Worm (Caenorhabditis elegans) whole organism, L4 larva: ENCODE results near the gene seu-1.

Source experiments
- D1046.2 ChIP-seq: fragments of 200-800 bp; sonication (Bioruptor generic); IDR thresholded peaks from 2 replicates; pipeline ENCODE4 v1.3.6; 2022; ENCODE audit warnings: missing genetic modification characterization, missing compliant biosample characterization
- F26F4.8 ChIP-seq: fragments of 200-800 bp; sonication (Bioruptor generic); conservative IDR thresholded peaks from 2 replicates; pipeline ENCODE4 v1.3.6; 2022; ENCODE audit warnings: missing genetic modification characterization, missing compliant biosample characterization
- F37D6.2 ChIP-seq: sonication (generic microtip); optimal IDR thresholded peaks from 2 replicates; lab custom pipeline; 2016; ENCODE audit warnings: mild to moderate bottlenecking, missing genetic modification characterization, missing compliant biosample characterization
- F44E2.7 ChIP-seq: fragments of 200-800 bp; sonication (Bioruptor generic); IDR thresholded peaks from 2 replicates; pipeline ENCODE4 v2.1.2; 2022; ENCODE audit warnings: missing genetic modification characterization, missing compliant biosample characterization
- R02D3.7 ChIP-seq: fragments of 150-350 bp; sonication (generic microtip); optimal IDR thresholded peaks from 3 replicates; lab custom pipeline; 2014; ENCODE audit warnings: missing biosample characterization, missing genetic modification characterization
- T20F7.1 ChIP-seq: fragments of 200-800 bp; sonication (Bioruptor generic); optimal IDR thresholded peaks from 2 replicates; lab custom pipeline; 2018; ENCODE audit warnings: mild to moderate bottlenecking, missing genetic modification characterization, missing compliant biosample characterization
- Y48G9A.11 ChIP-seq: fragments of 200-800 bp; sonication (Bioruptor generic); IDR thresholded peaks from 2 replicates; pipeline ENCODE4 v1.3.6; 2022; ENCODE audit warnings: missing genetic modification reagents, missing genetic modification characterization, missing compliant biosample characterization
- Y5F2A.4 ChIP-seq: fragments of 200-800 bp; sonication (Bioruptor generic); optimal IDR thresholded peaks from 2 replicates; lab custom pipeline; 2018; ENCODE audit warnings: mild to moderate bottlenecking, missing genetic modification characterization, missing compliant biosample characterization
- ZK337.2 ChIP-seq: fragments of 200-800 bp; sonication (Bioruptor generic); IDR thresholded peaks from 2 replicates; pipeline ENCODE4 v1.3.6; 2022; ENCODE audit warnings: missing genetic modification reagents, missing genetic modification characterization, missing compliant biosample characterization
- aha-1 ChIP-seq: fragments of 150-350 bp; peaks from one replicate; lab custom pipeline; 2014; ENCODE audit warnings: missing biosample characterization, missing genetic modification characterization
- ceh-20 ChIP-seq: fragments of 200-800 bp; sonication (Bioruptor generic); IDR thresholded peaks from 2 replicates; pipeline ENCODE4 v1.3.6; 2022; ENCODE audit warnings: missing genetic modification reagents, missing genetic modification characterization, missing compliant biosample characterization
- ceh-28 ChIP-seq: fragments of 150-350 bp; optimal IDR thresholded peaks from 2 replicates; lab custom pipeline; 2014; ENCODE audit warnings: missing biosample characterization, missing genetic modification reagents, missing genetic modification characterization
- ceh-32 ChIP-seq: sonication (generic microtip); optimal IDR thresholded peaks from 2 replicates; lab custom pipeline; 2016; ENCODE audit warnings: mild to moderate bottlenecking, missing genetic modification characterization, missing compliant biosample characterization; ENCODE audit not compliant: poor library complexity
- ceh-44 ChIP-seq: fragments of 200-800 bp; sonication (Bioruptor generic); IDR thresholded peaks from 2 replicates; pipeline ENCODE4 v1.3.6; 2022; ENCODE audit warnings: missing genetic modification reagents, missing genetic modification characterization, missing compliant biosample characterization
- ceh-82 ChIP-seq: sonication (generic microtip); optimal IDR thresholded peaks from 2 replicates; lab custom pipeline; 2017; ENCODE audit warnings: missing biosample characterization, missing genetic modification characterization
- daf-19 ChIP-seq: fragments of 200-800 bp; sonication (Bioruptor generic); conservative IDR thresholded peaks from 2 replicates; pipeline ENCODE4 v1.3.6; 2022; ENCODE audit warnings: missing genetic modification characterization, missing compliant biosample characterization
- daf-8 ChIP-seq: fragments of 200-800 bp; sonication (Bioruptor generic); IDR thresholded peaks from 2 replicates; pipeline ENCODE4 v1.3.6; 2022; ENCODE audit warnings: missing genetic modification characterization, missing compliant biosample characterization
- dpl-1 ChIP-seq: fragments of 150-350 bp; optimal IDR thresholded peaks from 2 replicates; lab custom pipeline; 2014; ENCODE audit warnings: missing biosample characterization, missing genetic modification reagents, missing genetic modification characterization
- duxl-1 ChIP-seq: sonication (generic microtip); optimal IDR thresholded peaks from 2 replicates; lab custom pipeline; 2016; ENCODE audit warnings: mild to moderate bottlenecking, missing genetic modification characterization, moderate library complexity, missing compliant biosample characterization; ENCODE audit not compliant: poor library complexity
- dve-1 ChIP-seq: sonication (generic microtip); optimal IDR thresholded peaks from 2 replicates; lab custom pipeline; 2017; ENCODE audit warnings: antibody characterized with exemption, mild to moderate bottlenecking, missing genetic modification characterization, missing compliant biosample characterization; ENCODE audit not compliant: insufficient read depth
- egl-43 ChIP-seq: fragments of 200-800 bp; sonication (Bioruptor generic); IDR thresholded peaks from 2 replicates; pipeline ENCODE4 v1.3.6; 2022; ENCODE audit warnings: missing genetic modification reagents, missing genetic modification characterization, missing compliant biosample characterization
- fos-1 ChIP-seq: fragments of 150-350 bp; optimal IDR thresholded peaks from 2 replicates; lab custom pipeline; 2014; ENCODE audit warnings: missing biosample characterization, missing genetic modification characterization
- gei-8 ChIP-seq: fragments of 200-800 bp; sonication (Bioruptor generic); optimal IDR thresholded peaks from 2 replicates; lab custom pipeline; 2018; ENCODE audit warnings: mild to moderate bottlenecking, missing genetic modification characterization, missing compliant biosample characterization
- hif-1 ChIP-seq, 2 experiments: sonication (generic microtip); optimal IDR thresholded peaks; 2 replicates each; lab custom pipeline; 2016 to 2017; ENCODE audit warnings: missing compliant biosample characterization in 2 of 2, missing genetic modification characterization in 2 of 2, missing genetic modification reagents in 2 of 2, missing genotype in 2 of 2, mild to moderate bottlenecking in 1 of 2
- hlh-11 ChIP-seq: fragments of 200-800 bp; sonication (Bioruptor generic); optimal IDR thresholded peaks from 2 replicates; lab custom pipeline; 2018; ENCODE audit warnings: mild to moderate bottlenecking, missing genetic modification characterization, missing compliant biosample characterization
- hmg-1.1 ChIP-seq: fragments of 200-800 bp; sonication (Bioruptor generic); IDR thresholded peaks from 2 replicates; pipeline ENCODE4 v1.3.6; 2022; ENCODE audit warnings: missing genetic modification reagents, missing genetic modification characterization, missing compliant biosample characterization
- jun-1 ChIP-seq: fragments of 150-350 bp; optimal IDR thresholded peaks from 2 replicates; lab custom pipeline; 2014; ENCODE audit warnings: missing biosample characterization, missing genetic modification reagents, missing genetic modification characterization
- lin-1 ChIP-seq: fragments of 200-800 bp; sonication (Bioruptor generic); IDR thresholded peaks from 2 replicates; pipeline ENCODE4 v1.3.6; 2022; ENCODE audit warnings: missing genetic modification reagents, missing genetic modification characterization, missing compliant biosample characterization
- lin-15B ChIP-seq: fragments of 150-350 bp; sonication (generic microtip); optimal IDR thresholded peaks from 3 replicates; lab custom pipeline; 2014; ENCODE audit warnings: missing biosample characterization, missing genetic modification characterization
- lin-29 ChIP-seq: fragments of 200-800 bp; sonication (Bioruptor generic); IDR thresholded peaks from 2 replicates; pipeline ENCODE4 v1.3.6; 2022; ENCODE audit warnings: missing genetic modification reagents, missing genetic modification characterization, missing compliant biosample characterization
- lin-39 ChIP-seq: fragments of 150-350 bp; optimal IDR thresholded peaks from 2 replicates; lab custom pipeline; 2014; ENCODE audit warnings: missing biosample characterization, missing genetic modification reagents, missing genetic modification characterization
- lir-3 ChIP-seq: sonication (generic microtip); optimal IDR thresholded peaks from 2 replicates; lab custom pipeline; 2016; ENCODE audit warnings: mild to moderate bottlenecking, missing genetic modification characterization, missing compliant biosample characterization
- mdt-29 ChIP-seq: fragments of 200-800 bp; sonication (Bioruptor generic); IDR thresholded peaks from 2 replicates; pipeline ENCODE4 v1.3.6; 2022; ENCODE audit warnings: missing genetic modification reagents, missing genetic modification characterization, missing compliant biosample characterization
- mes-2 ChIP-seq: sonication (generic microtip); optimal IDR thresholded peaks from 2 replicates; lab custom pipeline; 2016; ENCODE audit warnings: missing genotype, mild to moderate bottlenecking, missing genetic modification characterization, missing compliant biosample characterization; ENCODE audit not compliant: poor library complexity, severe bottlenecking
- nhr-10 ChIP-seq: fragments of 150-350 bp; optimal IDR thresholded peaks from 2 replicates; lab custom pipeline; 2014; ENCODE audit warnings: missing biosample characterization, missing genetic modification characterization
- nhr-102 ChIP-seq: sonication (generic microtip); optimal IDR thresholded peaks from 2 replicates; lab custom pipeline; 2016; ENCODE audit warnings: mild to moderate bottlenecking, missing genetic modification characterization, moderate library complexity, missing compliant biosample characterization
- nhr-11 ChIP-seq: fragments of 150-350 bp; optimal IDR thresholded peaks from 2 replicates; lab custom pipeline; 2014; ENCODE audit warnings: missing biosample characterization, missing genetic modification characterization
- nhr-25 ChIP-seq: sonication (generic microtip); optimal IDR thresholded peaks from 2 replicates; lab custom pipeline; 2017; ENCODE audit warnings: missing genetic modification characterization, mild to moderate bottlenecking, missing compliant biosample characterization, antibody characterized with exemption, moderate library complexity, borderline replicate concordance; ENCODE audit not compliant: insufficient read depth
- nhr-42 ChIP-seq: fragments of 200-800 bp; sonication (Bioruptor generic); IDR thresholded peaks from 2 replicates; pipeline ENCODE4 v1.3.6; 2022; ENCODE audit warnings: missing genetic modification characterization, missing compliant biosample characterization
- php-3 ChIP-seq: fragments of 200-800 bp; sonication (Bioruptor generic); IDR thresholded peaks from 2 replicates; pipeline ENCODE4 v1.3.6; 2022; ENCODE audit warnings: missing genetic modification reagents, missing genetic modification characterization, missing compliant biosample characterization
- pqm-1 ChIP-seq: sonication (generic microtip); optimal IDR thresholded peaks from 2 replicates; lab custom pipeline; 2017; ENCODE audit warnings: missing biosample characterization, missing genetic modification characterization
- saeg-2 ChIP-seq: fragments of 200-800 bp; sonication (Bioruptor generic); IDR thresholded peaks from 2 replicates; pipeline ENCODE4 v1.3.6; 2022; ENCODE audit warnings: missing genetic modification reagents, missing genetic modification characterization, missing compliant biosample characterization
- sdz-12 ChIP-seq: fragments of 200-800 bp; sonication (Bioruptor generic); optimal IDR thresholded peaks from 2 replicates; lab custom pipeline; 2018; ENCODE audit warnings: mild to moderate bottlenecking, missing genetic modification characterization, missing compliant biosample characterization
- snpc-1.2 ChIP-seq: fragments of 200-800 bp; sonication (Bioruptor generic); IDR thresholded peaks from 2 replicates; pipeline ENCODE4 v1.3.6; 2022; ENCODE audit warnings: missing genetic modification reagents, missing genetic modification characterization, missing compliant biosample characterization
- spr-3 ChIP-seq: fragments of 200-800 bp; sonication (Bioruptor generic); optimal IDR thresholded peaks from 2 replicates; lab custom pipeline; 2018; ENCODE audit warnings: mild to moderate bottlenecking, missing genetic modification characterization, missing compliant biosample characterization
- tag-97 ChIP-seq: fragments of 200-800 bp; sonication (Bioruptor generic); IDR thresholded peaks from 2 replicates; pipeline ENCODE4 v1.3.6; 2022; ENCODE audit warnings: missing genetic modification characterization, missing compliant biosample characterization
- unc-130 ChIP-seq: sonication (generic microtip); optimal IDR thresholded peaks from 2 replicates; lab custom pipeline; 2016; ENCODE audit warnings: missing genetic modification reagents, missing genetic modification characterization, missing compliant biosample characterization
- unc-62 ChIP-seq, 3 experiments: fragments of 150-350 bp in 1 of 3; sonication (generic microtip); optimal IDR thresholded peaks in 2 of 3; peaks in 1 of 3; 1 replicate in 1 of 3; 2 replicates in 2 of 3; lab custom pipeline; 2014 to 2017; ENCODE audit warnings: missing biosample characterization in 3 of 3, missing genetic modification characterization in 3 of 3, missing genetic modification reagents in 3 of 3, missing genotype in 1 of 3
- ztf-7 ChIP-seq: fragments of 150-350 bp; optimal IDR thresholded peaks from 2 replicates; lab custom pipeline; 2014; ENCODE audit warnings: missing biosample characterization, missing genetic modification characterization

Gene seu-1

DNA sequence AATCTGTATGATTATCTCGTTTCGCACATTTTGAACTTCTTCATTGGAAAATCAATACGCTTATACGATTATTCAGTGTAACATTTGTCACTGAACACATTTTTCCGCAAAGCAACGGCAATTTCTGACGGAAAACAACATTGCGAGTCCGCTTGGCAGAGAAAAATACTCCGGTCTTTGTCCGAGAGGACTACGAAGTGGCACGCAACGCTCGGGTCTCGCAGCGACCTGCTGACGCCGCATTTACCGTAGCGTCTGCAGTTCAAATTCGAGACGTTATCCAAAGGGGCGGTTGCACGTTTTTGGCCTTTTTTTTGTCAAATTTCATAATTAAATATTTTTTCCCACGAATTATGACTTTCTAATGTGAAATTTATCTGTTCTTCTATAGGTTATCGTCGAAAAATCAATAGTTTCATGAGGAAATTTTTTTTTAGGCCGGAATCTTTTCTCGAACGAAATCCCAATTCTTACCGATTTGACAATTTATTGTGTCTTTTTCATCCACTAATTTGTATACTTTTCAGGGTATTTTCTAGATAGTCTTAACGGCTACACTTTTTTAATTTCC, 5.7 kb upstream of the seu-1 start, which contains the start of gene sqd-1 (continued):
- TF ChIP-seq dpl-1 (GFP tag; lab: Kevin White, UChicago): peak; percentile 93
- peak; percentile 68; the same call in 1 of the 2 replicates for TF ChIP-seq D1046.2 (GFP tag; lab: Robert Waterston, UW)
- peak; percentile 87 for TF ChIP-seq ztf-7 (tag; lab: Kevin White, UChicago)
- peak; percentile 93 for TF ChIP-seq ceh-20 (GFP tag; lab: Robert Waterston, UW)
- TF ChIP-seq ceh-82: peak; percentile 24
- TF ChIP-seq fos-1 (tag; lab: Kevin White, UChicago): peak; percentile 53
- no peak for TF ChIP-seq ceh-28 (tag; lab: Kevin White, UChicago)
- peak; percentile 46 for TF ChIP-seq R02D3.7
- peak; percentile 88 for TF ChIP-seq jun-1 (tag; lab: Kevin White, UChicago)
- TF ChIP-seq unc-130 (GFP tag; lab: Kevin White, UChicago): peak; percentile 86
- TF ChIP-seq F37D6.2: peak; percentile 89
- TF ChIP-seq hmg-1.1 (GFP tag; lab: Robert Waterston, UW): peak; percentile 96
- peak; percentile 99 for TF ChIP-seq dve-1 (tag; lab: Kevin White, UChicago)
- peak; percentile 95 for TF ChIP-seq hlh-11 (tag; lab: Kevin White, UChicago)
- TF ChIP-seq nhr-11 (tag; lab: Kevin White, UChicago): peak; percentile 95
- TF ChIP-seq ceh-44: peak; percentile 84; the same call in 1 of the 2 replicates
- no peak for TF ChIP-seq F44E2.7 (GFP tag; lab: Robert Waterston, UW)
- TF ChIP-seq lir-3 (tag; lab: Kevin White, UChicago): no peak
- peak; percentile 86 for TF ChIP-seq T20F7.1
- peak; percentile 56 for TF ChIP-seq lin-15B (tag; lab: Kevin White, UChicago)
- peak; percentile 86 for TF ChIP-seq saeg-2
- TF ChIP-seq Y48G9A.11: peak; percentile 87
- TF ChIP-seq spr-3 (GFP tag; lab: Kevin White, UChicago): peak; percentile 74
- no peak for TF ChIP-seq tag-97
- TF ChIP-seq nhr-10: peak; percentile 25
- TF ChIP-seq daf-8 (GFP tag; lab: Robert Waterston, UW): no peak
- peak; percentile 97 for TF ChIP-seq mes-2 (tag; lab: Kevin White, UChicago)
- no peak for TF ChIP-seq lin-39 (tag; lab: Kevin White, UChicago)
- peak; percentile 100 for TF ChIP-seq aha-1 (tag; lab: Kevin White, UChicago)
- TF ChIP-seq lin-29 (GFP tag; lab: Robert Waterston, UW): peak; percentile 85
- TF ChIP-seq duxl-1 (tag; lab: Kevin White, UChicago): peak; percentile 82
- peak; percentile 70 for TF ChIP-seq sdz-12 (GFP tag; lab: Kevin White, UChicago)
- peak; percentile 96 for TF ChIP-seq snpc-1.2 (GFP tag; lab: Robert Waterston, UW)
- TF ChIP-seq hif-1 (tag; optimal IDR thresholded peaks at IDR 0.05; lab: Kevin White, UChicago): peak; percentile 35 to 94
- no peak for TF ChIP-seq daf-19
- TF ChIP-seq php-3 (GFP tag; lab: Robert Waterston, UW): peak; percentile 76; the same call in 1 of the 2 replicates
- peak; percentile 79 for TF ChIP-seq ceh-32
- TF ChIP-seq gei-8 (GFP tag; lab: Kevin White, UChicago): peak; percentile 58
- TF ChIP-seq lin-1 (GFP tag; lab: Robert Waterston, UW): peak; percentile 95
- TF ChIP-seq Y5F2A.4: peak; percentile 72
- peak; percentile 91 for TF ChIP-seq egl-43
- TF ChIP-seq F26F4.8: no peak
- peak; percentile 93 for TF ChIP-seq mdt-29 (GFP tag; lab: Robert Waterston, UW)
- TF ChIP-seq pqm-1 (tag; lab: Kevin White, UChicago): no peak
- TF ChIP-seq unc-62 (GFP tag; optimal IDR thresholded peaks at IDR 0.05 in 1 of 2; lab: Kevin White, UChicago): peak; percentile 39 to 96
- no peak for TF ChIP-seq unc-62 (tag; optimal IDR thresholded peaks at IDR 0.05; lab: Kevin White, UChicago)
- peak; percentile 94 for TF ChIP-seq nhr-102
- peak; percentile 94 for TF ChIP-seq nhr-42 (GFP tag; lab: Robert Waterston, UW)
- peak; percentile 84 for TF ChIP-seq nhr-25 (tag; lab: Kevin White, UChicago)
- TF ChIP-seq ZK337.2 (GFP tag; lab: Robert Waterston, UW): 0 out of 2 replicates have a peak, but pooled peaks have one; percentile 49
